Worm (Caenorhabditis elegans): ENCODE results near the gene C23G10.7.

DNA sequence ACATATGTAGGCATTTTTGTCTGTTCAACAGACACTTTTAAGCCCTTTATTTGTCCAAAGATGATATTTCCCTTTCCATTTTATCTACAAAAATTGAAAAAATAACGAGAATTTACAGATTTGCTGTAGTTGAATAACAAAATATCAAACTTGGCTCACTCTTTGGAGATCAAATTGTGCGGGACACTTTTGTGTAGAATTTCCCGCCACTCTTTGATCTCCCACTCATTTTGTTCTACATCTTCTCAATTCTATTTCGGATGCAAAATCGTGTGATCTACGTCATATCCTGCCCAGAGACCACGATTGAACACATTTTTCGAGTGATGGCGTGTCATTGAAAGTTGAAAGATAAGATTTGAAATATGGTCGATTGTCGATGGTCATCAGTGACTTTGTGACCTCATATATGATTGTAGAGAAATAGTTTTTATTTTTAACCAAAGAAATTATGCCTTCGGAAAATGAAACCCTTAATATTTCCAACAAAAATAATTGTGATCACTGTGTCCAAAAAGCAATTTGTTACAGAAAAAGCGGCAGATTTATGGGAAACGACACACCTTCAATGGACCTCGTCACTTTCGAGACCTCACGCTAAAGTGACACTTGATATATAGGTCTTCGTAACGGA lies 18.7 kb upstream of the C23G10.7 start, which contains the start of gene hot-4:
- TF ChIP-seq unc-62 (GFP tag; optimal IDR thresholded peaks at IDR 0.05) (no peak), nhr-2 (tag; optimal IDR thresholded peaks at IDR 0.05) (no peak), lin-13 (tag; optimal IDR thresholded peaks at IDR 0.05) (no peak), nhr-237 (tag; optimal IDR thresholded peaks at IDR 0.05) (no peak), nhr-12 (tag; optimal IDR thresholded peaks at IDR 0.05) (no peak), ztf-11 (tag; optimal IDR thresholded peaks at IDR 0.05) (no peak), mab-5 (tag; optimal IDR thresholded peaks at IDR 0.05) (no peak), mep-1 (tag; optimal IDR thresholded peaks at IDR 0.05) (no peak), snpc-4 (tag; optimal IDR thresholded peaks at IDR 0.05) (no peak)
